Worm (Caenorhabditis elegans) whole organism, L2 larva: ENCODE measurements around the gene K02G10.15.
A peak's percentile ranks its signal among the peaks of the same experiment; 100 is the strongest.

ENCODE experiments used
- C34F6.9 ChIP-seq: fragments of 150-350 bp; optimal IDR thresholded peaks from 2 replicates; lab custom pipeline; 2014; ENCODE audit warnings: missing biosample characterization, missing genetic modification characterization
- ceh-82 ChIP-seq: fragments of 150-350 bp; optimal IDR thresholded peaks from 2 replicates; lab custom pipeline; 2014; ENCODE audit warnings: missing biosample characterization, missing genetic modification characterization
- egl-27 ChIP-seq: sonication (generic microtip); optimal IDR thresholded peaks from 3 replicates; lab custom pipeline; 2017; ENCODE audit warnings: missing biosample characterization, missing genetic modification reagents, missing genetic modification characterization
- fos-1 ChIP-seq: fragments of 150-350 bp; optimal IDR thresholded peaks from 2 replicates; lab custom pipeline; 2014; ENCODE audit warnings: missing biosample characterization, missing genetic modification characterization
- mab-5 ChIP-seq: fragments of 150-350 bp; optimal IDR thresholded peaks from 2 replicates; lab custom pipeline; 2014; ENCODE audit warnings: missing biosample characterization, missing genetic modification characterization
- mdl-1 ChIP-seq, 2 experiments: fragments of 150-350 bp in 1 of 2; sonication (generic microtip) in 1 of 2; optimal IDR thresholded peaks; 2 replicates each; lab custom pipeline; 2017; ENCODE audit warnings: missing biosample characterization in 2 of 2, missing genetic modification characterization in 2 of 2
- nhr-12 ChIP-seq: fragments of 150-350 bp; optimal IDR thresholded peaks from 2 replicates; lab custom pipeline; 2014; ENCODE audit warnings: missing biosample characterization, missing genetic modification characterization
- nhr-6 ChIP-seq: fragments of 150-350 bp; optimal IDR thresholded peaks from 2 replicates; lab custom pipeline; 2014; ENCODE audit warnings: missing biosample characterization, missing genetic modification characterization
- sem-4 ChIP-seq: fragments of 150-350 bp; optimal IDR thresholded peaks from 2 replicates; lab custom pipeline; 2014; ENCODE audit warnings: missing biosample characterization, missing genetic modification reagents, missing genetic modification characterization
- snpc-4 ChIP-seq: fragments of 150-350 bp; optimal IDR thresholded peaks from 2 replicates; lab custom pipeline; 2014; ENCODE audit warnings: missing biosample characterization, missing genetic modification characterization
- unc-62 ChIP-seq: fragments of 150-350 bp; optimal IDR thresholded peaks from 2 replicates; lab custom pipeline; 2014; ENCODE audit warnings: missing biosample characterization, missing genetic modification reagents, missing genetic modification characterization
- ztf-11 ChIP-seq: sonication (generic microtip); optimal IDR thresholded peaks from 2 replicates; lab custom pipeline; 2017; ENCODE audit warnings: missing biosample characterization, missing genetic modification characterization

DNA sequence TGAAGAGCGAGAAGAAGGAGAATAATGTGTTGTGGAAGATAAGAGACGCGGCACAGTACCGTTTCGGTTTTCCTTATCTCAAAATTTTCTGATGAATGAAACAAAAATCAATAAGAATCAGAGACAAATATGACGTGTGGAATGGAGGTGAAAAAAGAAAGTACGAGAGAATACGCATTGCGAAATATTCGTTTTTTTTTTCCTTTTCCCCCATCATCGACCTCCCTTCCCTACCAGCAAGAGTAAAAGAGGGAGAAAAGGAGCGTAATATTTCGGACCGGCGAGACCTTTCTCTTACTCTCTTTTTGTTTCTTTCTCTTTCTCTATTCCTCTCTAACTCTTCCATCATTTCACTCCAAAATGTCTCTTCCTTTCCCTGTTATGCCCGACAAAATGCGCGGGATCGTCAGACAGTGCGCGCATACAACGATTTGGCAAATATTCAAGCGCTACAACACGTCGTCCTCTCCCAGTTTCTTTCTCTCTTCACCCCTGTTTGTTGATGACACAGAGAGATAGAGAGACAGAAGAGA is 20.2 kb downstream of the K02G10.15 start:
- TF ChIP-seq nhr-12 (tag; lab: Kevin White, UChicago) (no peak), C34F6.9 (tag; lab: Kevin White, UChicago) (peak; percentile 52), ztf-11 (tag; lab: Kevin White, UChicago) (no peak), mdl-1 (tag; optimal IDR thresholded peaks at IDR 0.05; lab: Kevin White, UChicago) (no peak), nhr-6 (tag; lab: Kevin White, UChicago) (no peak), fos-1 (peak; percentile 72), ceh-82 (tag; lab: Kevin White, UChicago) (no peak), snpc-4 (no peak), egl-27 (peak; percentile 16), unc-62 (GFP tag; lab: Kevin White, UChicago) (no peak), sem-4 (tag; lab: Kevin White, UChicago) (peak; percentile 11), mab-5 (tag; lab: Kevin White, UChicago) (no peak)
